Worm (Caenorhabditis elegans) whole organism, L4 larva: ENCODE results near the gene C45G9.9.

Experiments used
- ama-1 ChIP-seq: fragments of 150-350 bp; optimal IDR thresholded peaks from 2 replicates; lab custom pipeline; 2014; ENCODE audit warnings: inconsistent platforms, mixed read lengths
- nhr-48 ChIP-seq: sonication (generic microtip); optimal IDR thresholded peaks from 2 replicates; lab custom pipeline; 2016; ENCODE audit warnings: mild to moderate bottlenecking, missing genetic modification characterization, missing compliant biosample characterization
- skn-1 ChIP-seq: fragments of 150-350 bp; optimal IDR thresholded peaks from 2 replicates; lab custom pipeline; 2014; ENCODE audit warnings: missing biosample characterization, missing genetic modification characterization
- unc-39 ChIP-seq: sonication (generic microtip); optimal IDR thresholded peaks from 2 replicates; lab custom pipeline; 2017; ENCODE audit warnings: missing biosample characterization, missing genetic modification characterization
- unc-62 ChIP-seq, 3 experiments: fragments of 150-350 bp in 1 of 3; sonication (generic microtip); optimal IDR thresholded peaks in 2 of 3; peaks in 1 of 3; 1 replicate in 1 of 3; 2 replicates in 2 of 3; lab custom pipeline; 2014 to 2017; ENCODE audit warnings: missing biosample characterization in 3 of 3, missing genetic modification characterization in 3 of 3, missing genetic modification reagents in 3 of 3, missing genotype in 1 of 3

DNA sequence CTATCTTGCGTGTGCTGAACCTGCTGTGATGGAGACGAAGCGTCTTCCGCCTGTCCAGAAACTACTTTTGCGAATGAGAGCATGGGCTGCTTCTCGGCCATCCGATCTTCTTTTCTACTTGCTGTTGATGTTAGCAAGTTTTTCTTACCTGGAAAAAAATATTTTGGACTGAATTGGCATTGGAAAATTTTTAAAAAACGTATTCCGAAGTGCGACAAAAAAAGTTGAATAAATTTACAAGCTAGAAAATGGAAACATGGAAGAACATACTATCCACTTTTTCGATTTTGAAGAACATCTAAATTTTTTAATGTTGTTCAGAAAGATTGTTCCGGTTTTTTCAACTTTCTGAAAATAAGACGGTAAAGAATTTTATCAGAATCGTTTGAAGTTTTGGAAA lies 38.1 kb downstream of the C45G9.9 start, which contains the start of gene larp-1:
- no peak for TF ChIP-seq nhr-48 (tag; lab: Kevin White, UChicago)
- TF ChIP-seq ama-1 (lab: Kevin White, UChicago), result no peak
- TF ChIP-seq skn-1 (tag; lab: Kevin White, UChicago), result no peak
- no peak for TF ChIP-seq unc-39 (tag; lab: Kevin White, UChicago)
- no peak for TF ChIP-seq unc-62 (GFP tag; optimal IDR thresholded peaks at IDR 0.05 in 1 of 2; lab: Kevin White, UChicago)
- no peak for TF ChIP-seq unc-62 (tag; optimal IDR thresholded peaks at IDR 0.05; lab: Kevin White, UChicago)
